Worm (Caenorhabditis elegans) whole organism, late embryonic: Measurements from ENCODE around the gene srh-268.

Experiments used
- ama-1 ChIP-seq: fragments of 150-350 bp; optimal IDR thresholded peaks from 2 replicates; lab custom pipeline; 2014
- ceh-9 ChIP-seq: sonication (generic microtip); optimal IDR thresholded peaks from 2 replicates; lab custom pipeline; 2016; ENCODE audit warnings: mild to moderate bottlenecking, missing genetic modification characterization, inconsistent platforms, missing compliant biosample characterization
- elt-4 ChIP-seq: sonication (generic microtip); optimal IDR thresholded peaks from 2 replicates; lab custom pipeline; 2016; ENCODE audit warnings: missing genetic modification characterization, missing compliant biosample characterization
- lin-11 ChIP-seq: fragments of 200-800 bp; sonication (Bioruptor generic); optimal IDR thresholded peaks from 2 replicates; lab custom pipeline; 2018; ENCODE audit warnings: mild to moderate bottlenecking, missing genetic modification characterization, missing compliant biosample characterization
- pha-2 ChIP-seq: sonication (generic microtip); optimal IDR thresholded peaks from 2 replicates; lab custom pipeline; 2017; ENCODE audit warnings: mild to moderate bottlenecking, missing genetic modification characterization, missing compliant biosample characterization
- pha-4 ChIP-seq: fragments of 150-350 bp; optimal IDR thresholded peaks from 2 replicates; lab custom pipeline; 2018; ENCODE audit warnings: missing biosample characterization, missing genetic modification reagents, missing genetic modification characterization
- rnt-1 ChIP-seq: sonication (generic microtip); optimal IDR thresholded peaks from 2 replicates; lab custom pipeline; 2016; ENCODE audit warnings: missing genetic modification characterization, missing compliant biosample characterization

DNA sequence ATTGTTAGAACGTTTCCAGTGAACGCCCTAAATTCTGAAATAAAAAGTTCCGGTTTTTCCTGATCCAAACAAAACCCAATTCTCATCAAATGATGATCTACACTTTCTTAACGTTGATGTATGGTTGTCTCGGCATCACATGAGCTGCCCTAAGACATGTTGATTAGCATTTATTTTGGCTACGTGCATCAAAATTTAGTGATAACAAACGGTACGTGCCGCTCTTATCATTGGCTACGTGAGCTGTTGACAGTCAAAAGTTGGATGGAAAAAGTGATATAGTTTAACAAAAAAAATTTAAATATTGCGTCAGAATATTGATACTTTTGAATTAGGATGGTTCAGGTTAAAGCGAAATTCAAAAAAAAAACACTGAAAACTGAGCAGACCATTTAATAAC, 8.9 kb downstream of the srh-268 start:
- TF ChIP-seq rnt-1 (tag; lab: Kevin White, UChicago) (no peak), pha-2 (tag; lab: Kevin White, UChicago) (no peak), lin-11 (tag; lab: Kevin White, UChicago) (no peak), ama-1 (no peak), pha-4 (tag; lab: Kevin White, UChicago) (no peak), ceh-9 (tag; lab: Kevin White, UChicago) (no peak), elt-4 (tag; lab: Kevin White, UChicago) (no peak)
